Fruit fly (Drosophila melanogaster): Measurements from ENCODE around the gene CG6293.
A peak's percentile ranks its signal among the peaks of the same experiment; 100 is the strongest.

The CG6293 gene

dm6 chr3R:10261800-10262199 lies 49.6 kb downstream of the CG6293 start, which contains the start of the genes Sirt6 and pont:
Gene Sirt6 (minus strand): TSS chr3R:10261849.
Gene pont (plus strand): TSS chr3R:10262123.
- TF ChIP-seq CG9727 (GFP tag; optimal IDR thresholded peaks at IDR 0.05) (peak; percentile 97), CG12391 (tag; optimal IDR thresholded peaks at IDR 0.05) (peak; percentile 99), chinmo (GFP tag; IDR thresholded peaks at IDR 0.05; ENCODE audit: partially characterized antibody) (no peak), Eip74EF (GFP tag; optimal IDR thresholded peaks at IDR 0.05) (peak in 1 of 2 experiments; percentile 94), en (GFP tag; optimal IDR thresholded peaks at IDR 0.05) (no peak), CG10321 (GFP tag; IDR thresholded peaks at IDR 0.05) (no peak), NK7.1 (GFP tag; optimal IDR thresholded peaks at IDR 0.05) (no peak), Bteb2 (GFP tag; optimal IDR thresholded peaks at IDR 0.05) (peak; percentile 42), Fer1 (GFP tag; optimal IDR thresholded peaks at IDR 0.05) (peak; percentile 91), Opbp (GFP tag; IDR thresholded peaks at IDR 0.05; ENCODE audit: partially characterized antibody) (no peak), luna (GFP tag; optimal IDR thresholded peaks at IDR 0.05) (no peak), BtbVII (GFP tag; optimal IDR thresholded peaks at IDR 0.05) (peak; percentile 83), pita (GFP tag; optimal IDR thresholded peaks at IDR 0.05) (no peak), CG16863 (GFP tag; optimal IDR thresholded peaks at IDR 0.05) (peak; percentile 8), NC2α (GFP tag; optimal IDR thresholded peaks at IDR 0.05) (no peak), CG33213 (GFP tag; optimal IDR thresholded peaks at IDR 0.05) (peak; percentile 14), CG3726 (GFP tag; IDR thresholded peaks at IDR 0.05) (no peak), dmrt99B (tag; optimal IDR thresholded peaks at IDR 0.05) (peak; percentile 96), D (optimal IDR thresholded peaks at IDR 0.05) (no peak), D (GFP tag; optimal IDR thresholded peaks at IDR 0.05) (peak; percentile 91), CG1647 (GFP tag; optimal IDR thresholded peaks at IDR 0.05) (peak; percentile 33), CG10366 (GFP tag; IDR thresholded peaks at IDR 0.05) (no peak), CG15601 (tag; optimal IDR thresholded peaks at IDR 0.05) (peak; percentile 95), knrl (GFP tag; IDR thresholded peaks at IDR 0.05; ENCODE audit: partially characterized antibody) (no peak), unc-4 (GFP tag; IDR thresholded peaks at IDR 0.05; ENCODE audit: partially characterized antibody) (no peak), Dll (GFP tag; IDR thresholded peaks at IDR 0.05; ENCODE audit: partially characterized antibody) (no peak), sna (GFP tag; IDR thresholded peaks at IDR 0.05; ENCODE audit: partially characterized antibody) (no peak), CG42726 (GFP tag; IDR thresholded peaks at IDR 0.05; ENCODE audit: partially characterized antibody) (no peak), pan (optimal IDR thresholded peaks at IDR 0.05) (no peak), pan (GFP tag; optimal IDR thresholded peaks at IDR 0.05 in 1 of 2, IDR thresholded peaks at IDR 0.05 in 1 of 2) (no peak), CG34376 (GFP tag; optimal IDR thresholded peaks at IDR 0.05) (peak; percentile 76), CG7271 (tag; optimal IDR thresholded peaks at IDR 0.05) (peak; percentile 96), CG31365 (tag; optimal IDR thresholded peaks at IDR 0.05) (peak; percentile 33), gfzf (GFP tag; optimal IDR thresholded peaks at IDR 0.05) (peak; percentile 66), klu (GFP tag; IDR thresholded peaks at IDR 0.05) (no peak), CG14860 (GFP tag; IDR thresholded peaks at IDR 0.05; ENCODE audit: partially characterized antibody) (no peak), Tbp (GFP tag; optimal IDR thresholded peaks at IDR 0.05) (no peak), twi (tag; optimal IDR thresholded peaks at IDR 0.05) (peak; percentile 95), hbn (GFP tag; IDR thresholded peaks at IDR 0.05; ENCODE audit: partially characterized antibody) (no peak), Awh (GFP tag; IDR thresholded peaks at IDR 0.05) (no peak), Kr (GFP tag; optimal IDR thresholded peaks at IDR 0.05) (no peak), Mrtf (GFP tag; IDR thresholded peaks at IDR 0.05) (no peak), sima (GFP tag; optimal IDR thresholded peaks at IDR 0.05) (no peak), Xbp1 (GFP tag; optimal IDR thresholded peaks at IDR 0.05) (peak; percentile 95), CG17385 (GFP tag; optimal IDR thresholded peaks at IDR 0.05) (peak; percentile 92), oc (tag; optimal IDR thresholded peaks at IDR 0.05) (peak; percentile 95), CG8388 (GFP tag; optimal IDR thresholded peaks at IDR 0.05) (peak; percentile 97), hkb (optimal IDR thresholded peaks at IDR 0.05) (no peak), hkb (GFP tag; IDR thresholded peaks at IDR 0.05) (no peak), CG2875 (GFP tag; optimal IDR thresholded peaks at IDR 0.05) (peak; percentile 86), HmgD (GFP tag; optimal IDR thresholded peaks at IDR 0.05) (no peak)

Data from whole organism, embryonic.